Worm (Caenorhabditis elegans) whole organism, late embryonic: ENCODE results near the gene npr-34.

Experiments
- C08G9.2 ChIP-seq: sonication (generic microtip); optimal IDR thresholded peaks from 2 replicates; lab custom pipeline; 2016; ENCODE audit warnings: mild to moderate bottlenecking, missing genetic modification characterization, moderate library complexity, missing compliant biosample characterization
- C38D4.7 ChIP-seq: fragments of 200-800 bp; sonication (Bioruptor generic); optimal IDR thresholded peaks from 2 replicates; lab custom pipeline; 2018; ENCODE audit warnings: mild to moderate bottlenecking, missing genetic modification characterization, moderate library complexity, missing compliant biosample characterization
- F13H6.1 ChIP-seq: sonication (generic microtip); optimal IDR thresholded peaks from 2 replicates; lab custom pipeline; 2016; ENCODE audit warnings: missing genetic modification characterization, missing compliant biosample characterization
- K02D7.2 ChIP-seq: sonication (generic microtip); optimal IDR thresholded peaks from 2 replicates; lab custom pipeline; 2017; ENCODE audit warnings: mild to moderate bottlenecking, missing genetic modification characterization, missing compliant biosample characterization
- ceh-19 ChIP-seq: fragments of 200-800 bp; sonication (Bioruptor generic); optimal IDR thresholded peaks from 2 replicates; lab custom pipeline; 2018; ENCODE audit warnings: mild to moderate bottlenecking, missing genetic modification characterization, missing compliant biosample characterization
- ceh-22 ChIP-seq: sonication (generic microtip); optimal IDR thresholded peaks from 2 replicates; lab custom pipeline; 2017; ENCODE audit warnings: missing biosample characterization, missing genetic modification characterization
- ceh-31 ChIP-seq: sonication (generic microtip); optimal IDR thresholded peaks from 2 replicates; lab custom pipeline; 2016; ENCODE audit warnings: missing genetic modification characterization, missing compliant biosample characterization
- ceh-48 ChIP-seq: sonication (generic microtip); optimal IDR thresholded peaks from 2 replicates; lab custom pipeline; 2016; ENCODE audit warnings: missing genetic modification characterization, inconsistent platforms, missing compliant biosample characterization
- dve-1 ChIP-seq: sonication (generic microtip); optimal IDR thresholded peaks from 2 replicates; lab custom pipeline; 2017; ENCODE audit warnings: antibody characterized with exemption, mild to moderate bottlenecking, missing genetic modification characterization, missing compliant biosample characterization
- elt-4 ChIP-seq: sonication (generic microtip); optimal IDR thresholded peaks from 2 replicates; lab custom pipeline; 2016; ENCODE audit warnings: missing genetic modification characterization, missing compliant biosample characterization
- ets-4 ChIP-seq: sonication (generic microtip); optimal IDR thresholded peaks from 2 replicates; lab custom pipeline; 2016; ENCODE audit warnings: missing genetic modification characterization, missing compliant biosample characterization
- fax-1 ChIP-seq: sonication (generic microtip); optimal IDR thresholded peaks from 2 replicates; lab custom pipeline; 2016; ENCODE audit warnings: missing genotype, missing genetic modification characterization, missing compliant biosample characterization
- fkh-10 ChIP-seq: fragments of 150-350 bp; optimal IDR thresholded peaks from 2 replicates; lab custom pipeline; 2014; ENCODE audit warnings: missing biosample characterization, missing genetic modification reagents, missing genetic modification characterization
- fkh-6 ChIP-seq: sonication (generic microtip); optimal IDR thresholded peaks from 2 replicates; lab custom pipeline; 2016; ENCODE audit warnings: missing genetic modification characterization, missing compliant biosample characterization
- gmeb-2 ChIP-seq: sonication (generic microtip); optimal IDR thresholded peaks from 2 replicates; lab custom pipeline; 2016; ENCODE audit warnings: missing genetic modification characterization, inconsistent platforms, missing compliant biosample characterization
- hlh-13 ChIP-seq: fragments of 200-800 bp; sonication (Bioruptor generic); optimal IDR thresholded peaks from 2 replicates; lab custom pipeline; 2018; ENCODE audit warnings: mild to moderate bottlenecking, missing genetic modification characterization, missing compliant biosample characterization
- hlh-15 ChIP-seq: sonication (generic microtip); optimal IDR thresholded peaks from 2 replicates; lab custom pipeline; 2016; ENCODE audit warnings: missing genetic modification characterization, missing compliant biosample characterization
- hlh-30 ChIP-seq: sonication (generic microtip); optimal IDR thresholded peaks from 2 replicates; lab custom pipeline; 2017; ENCODE audit warnings: antibody characterized with exemption, missing genetic modification characterization, missing compliant biosample characterization; ENCODE audit not compliant: insufficient read depth
- hlh-8 ChIP-seq: sonication (generic microtip); optimal IDR thresholded peaks from 2 replicates; lab custom pipeline; 2016; ENCODE audit warnings: missing genotype, missing genetic modification characterization, missing compliant biosample characterization
- lim-6 ChIP-seq: sonication (generic microtip); optimal IDR thresholded peaks from 2 replicates; lab custom pipeline; 2016; ENCODE audit warnings: missing genetic modification characterization, missing compliant biosample characterization
- madf-2 ChIP-seq: sonication (generic microtip); optimal IDR thresholded peaks from 2 replicates; lab custom pipeline; 2017; ENCODE audit warnings: missing genetic modification characterization, missing compliant biosample characterization
- mec-3 ChIP-seq: sonication (generic microtip); optimal IDR thresholded peaks from 2 replicates; lab custom pipeline; 2016; ENCODE audit warnings: borderline replicate concordance, missing genetic modification characterization, missing compliant biosample characterization
- nfya-1 ChIP-seq: sonication (generic microtip); optimal IDR thresholded peaks from 2 replicates; lab custom pipeline; 2017; ENCODE audit warnings: missing genetic modification characterization, mild to moderate bottlenecking, missing compliant biosample characterization, antibody characterized with exemption, moderate library complexity
- nhr-11 ChIP-seq: fragments of 150-350 bp; optimal IDR thresholded peaks from 2 replicates; lab custom pipeline; 2014; ENCODE audit warnings: missing biosample characterization, missing genetic modification characterization
- nhr-232 ChIP-seq: sonication (generic microtip); optimal IDR thresholded peaks from 2 replicates; lab custom pipeline; 2016; ENCODE audit warnings: missing genetic modification characterization, missing compliant biosample characterization
- odd-2 ChIP-seq: sonication (generic microtip); optimal IDR thresholded peaks from 2 replicates; lab custom pipeline; 2017; ENCODE audit warnings: antibody characterized with exemption, mild to moderate bottlenecking, missing genetic modification characterization, missing compliant biosample characterization
- pag-3 ChIP-seq: sonication (generic microtip); optimal IDR thresholded peaks from 2 replicates; lab custom pipeline; 2016; ENCODE audit warnings: missing compliant biosample characterization, missing genetic modification characterization, borderline replicate concordance
- pat-9 ChIP-seq: fragments of 200-800 bp; sonication (Bioruptor generic); optimal IDR thresholded peaks from 2 replicates; lab custom pipeline; 2018; ENCODE audit warnings: mild to moderate bottlenecking, missing genetic modification characterization, moderate library complexity, missing compliant biosample characterization
- pax-1 ChIP-seq: fragments of 150-350 bp; optimal IDR thresholded peaks from 2 replicates; lab custom pipeline; 2014; ENCODE audit warnings: missing biosample characterization, missing genetic modification characterization
- pha-4 ChIP-seq: fragments of 150-350 bp; optimal IDR thresholded peaks from 2 replicates; lab custom pipeline; 2018; ENCODE audit warnings: missing biosample characterization, missing genetic modification reagents, missing genetic modification characterization
- pros-1 ChIP-seq: fragments of 150-350 bp; optimal IDR thresholded peaks from 2 replicates; lab custom pipeline; 2014; ENCODE audit warnings: missing biosample characterization, missing genetic modification reagents, missing genetic modification characterization
- ref-2 ChIP-seq: sonication (generic microtip); optimal IDR thresholded peaks from 2 replicates; lab custom pipeline; 2016; ENCODE audit warnings: missing genetic modification characterization, missing compliant biosample characterization
- rnt-1 ChIP-seq: sonication (generic microtip); optimal IDR thresholded peaks from 2 replicates; lab custom pipeline; 2016; ENCODE audit warnings: missing genetic modification characterization, missing compliant biosample characterization
- sdc-2 ChIP-seq: sonication (generic microtip); optimal IDR thresholded peaks from 2 replicates; lab custom pipeline; 2016; ENCODE audit warnings: missing genotype, missing genetic modification characterization, missing compliant biosample characterization
- sox-2 ChIP-seq: fragments of 200-800 bp; sonication (Bioruptor generic); IDR thresholded peaks from 2 replicates; pipeline ENCODE4 v1.3.6; 2022; ENCODE audit warnings: missing genetic modification reagents, missing genetic modification characterization, missing compliant biosample characterization
- syd-9 ChIP-seq: sonication (generic microtip); optimal IDR thresholded peaks from 2 replicates; lab custom pipeline; 2016; ENCODE audit warnings: mild to moderate bottlenecking, missing genetic modification characterization, moderate library complexity, missing compliant biosample characterization
- unc-55 ChIP-seq: sonication (generic microtip); optimal IDR thresholded peaks from 2 replicates; lab custom pipeline; 2017; ENCODE audit warnings: missing biosample characterization, missing genetic modification reagents, missing genetic modification characterization
- unc-86 ChIP-seq: sonication (generic microtip); optimal IDR thresholded peaks from 2 replicates; lab custom pipeline; 2016; ENCODE audit warnings: missing genetic modification characterization, missing compliant biosample characterization
- zip-5 ChIP-seq: sonication (generic microtip); optimal IDR thresholded peaks from 2 replicates; lab custom pipeline; 2016; ENCODE audit warnings: missing genetic modification characterization, missing compliant biosample characterization

npr-34 gene

DNA sequence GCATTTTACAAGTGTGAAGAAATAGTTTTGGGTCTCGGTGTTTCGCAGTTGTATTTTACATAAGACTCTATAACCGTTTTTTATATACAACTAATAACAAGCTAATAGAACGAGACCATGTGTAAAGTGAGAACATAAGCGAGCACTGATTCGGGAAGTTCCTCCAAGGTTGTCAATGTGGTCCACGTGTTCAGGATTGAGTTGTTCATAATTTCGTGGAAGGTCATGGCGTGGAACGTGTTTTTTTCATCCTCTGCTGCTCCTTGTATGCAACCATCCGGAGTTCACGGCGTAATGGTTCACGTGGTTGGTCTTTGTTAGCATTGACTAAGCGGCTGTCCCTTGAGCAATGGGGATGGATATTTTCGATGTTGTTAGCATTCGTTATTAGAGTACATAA is 10.9 kb downstream of the npr-34 start:
- TF ChIP-seq nfya-1 (no peak), F13H6.1 (tag; lab: Kevin White, UChicago) (no peak), unc-86 (tag; lab: Kevin White, UChicago) (no peak), pat-9 (tag; lab: Kevin White, UChicago) (no peak), syd-9 (tag; lab: Kevin White, UChicago) (no peak), hlh-15 (tag; lab: Kevin White, UChicago) (no peak), K02D7.2 (tag; lab: Kevin White, UChicago) (no peak), ref-2 (tag; lab: Kevin White, UChicago) (no peak), hlh-8 (no peak), pros-1 (tag; lab: Kevin White, UChicago) (no peak), ceh-19 (GFP tag; lab: Kevin White, UChicago) (no peak)

DNA sequence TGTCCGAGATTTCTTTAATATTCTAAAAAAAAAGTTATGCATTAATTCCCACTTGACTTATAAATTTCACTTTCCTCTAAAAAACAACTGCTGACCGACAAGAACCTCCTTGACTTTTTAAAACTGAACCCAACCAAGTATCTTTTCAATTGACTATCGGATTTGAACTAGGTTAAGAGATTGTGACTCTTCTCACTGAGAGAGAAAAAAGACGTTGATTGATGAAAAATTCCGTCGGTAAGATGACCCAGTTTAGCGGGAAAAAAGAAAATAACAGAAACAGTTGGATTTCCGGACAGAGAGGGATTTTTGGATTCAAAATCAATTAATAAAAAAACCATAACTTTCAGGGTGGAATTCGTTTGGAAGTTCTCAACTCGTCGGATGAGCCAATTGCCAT is 32.6 kb downstream of the npr-34 start:
- TF ChIP-seq nhr-232 (tag; lab: Kevin White, UChicago), result no peak

DNA sequence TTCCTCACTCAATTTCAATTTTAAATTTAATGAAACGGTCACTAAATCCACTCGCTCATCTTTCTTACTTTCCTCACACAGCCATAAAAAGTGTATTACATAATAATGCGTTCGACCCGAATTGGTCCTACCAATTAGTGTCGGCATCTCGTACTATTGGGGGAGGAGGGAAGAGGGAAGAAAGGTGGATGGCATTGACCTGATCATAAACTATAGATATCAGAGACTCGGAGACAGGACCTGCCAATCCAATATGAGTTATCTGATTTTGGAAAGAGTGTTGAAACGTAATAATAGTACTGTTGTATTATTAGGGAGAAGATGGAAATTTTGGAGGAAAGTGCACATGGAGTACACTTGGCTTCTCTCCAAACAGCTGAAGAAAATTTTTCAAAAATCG is 33.1 kb downstream of the npr-34 start:
- TF ChIP-seq ets-4 (no peak), unc-55 (GFP tag; lab: Kevin White, UChicago) (peak; percentile 5)

DNA sequence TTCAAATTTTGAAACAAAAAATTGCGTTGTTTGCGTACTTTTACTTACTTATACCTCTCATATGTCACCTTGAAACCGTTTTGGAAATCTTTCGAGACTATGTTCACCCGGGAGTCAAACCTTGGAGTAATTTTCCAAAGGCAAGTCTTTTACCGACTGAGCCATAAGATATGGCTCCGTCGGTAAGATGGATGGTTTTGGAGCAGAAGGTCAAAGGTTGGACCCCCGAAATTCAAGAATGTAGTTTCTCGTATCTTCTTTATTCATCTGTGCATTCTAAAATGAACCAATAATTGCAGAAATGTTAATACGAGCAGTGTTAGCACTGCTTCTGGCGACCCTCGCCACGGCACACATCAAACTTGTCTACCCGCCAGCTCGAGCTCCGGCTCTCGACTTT is 33.8 kb downstream of the npr-34 start, which contains the start of gene C09F9.2:
TSS of gene C09F9.2 (plus strand) at position 301 of the 400 bp plus-strand sequence.
- TF ChIP-seq pag-3 (tag; lab: Kevin White, UChicago), result no peak
- no peak for TF ChIP-seq fkh-10
- no peak for TF ChIP-seq odd-2 (tag; lab: Kevin White, UChicago)
- TF ChIP-seq nhr-232 (tag; lab: Kevin White, UChicago), result no peak
- TF ChIP-seq sdc-2 (tag; lab: Kevin White, UChicago), result no peak
- no peak for TF ChIP-seq fax-1
- no peak for TF ChIP-seq fkh-6 (tag; lab: Kevin White, UChicago)
- no peak for TF ChIP-seq ceh-48 (tag; lab: Kevin White, UChicago)
- no peak for TF ChIP-seq ceh-31 (tag; lab: Kevin White, UChicago)
- no peak for TF ChIP-seq C08G9.2 (tag; lab: Kevin White, UChicago)
- TF ChIP-seq C38D4.7 (GFP tag; lab: Kevin White, UChicago), result no peak
- no peak for TF ChIP-seq ceh-22
- TF ChIP-seq sox-2 (GFP tag; lab: Robert Waterston, UW), result no peak
- no peak for TF ChIP-seq elt-4
- no peak for TF ChIP-seq dve-1 (tag; lab: Kevin White, UChicago)

DNA sequence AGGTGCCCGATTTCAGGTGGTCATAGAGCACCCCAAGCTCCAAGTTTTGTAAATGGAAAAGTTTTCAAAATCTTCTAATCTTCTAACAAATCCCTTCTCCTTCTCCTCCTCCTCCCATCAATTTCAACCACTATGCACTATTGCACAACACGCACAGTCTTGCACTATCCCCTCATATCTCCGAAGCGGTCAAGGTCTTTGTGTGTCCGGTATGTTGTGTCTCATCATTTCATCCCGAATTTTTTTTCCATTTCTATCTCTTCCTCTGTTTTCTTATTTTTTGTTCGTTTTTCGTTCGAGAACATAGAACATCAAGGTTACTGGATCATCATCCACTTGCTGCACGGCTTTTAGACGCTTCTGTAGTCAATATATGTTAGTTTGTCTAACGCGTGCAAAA is 34.8 kb downstream of the npr-34 start:
- TF ChIP-seq mec-3 (tag; lab: Kevin White, UChicago) (no peak), ref-2 (tag; lab: Kevin White, UChicago) (no peak), elt-4 (no peak), hlh-30 (tag; lab: Kevin White, UChicago) (no peak), lim-6 (tag; lab: Kevin White, UChicago) (no peak), pha-4 (tag; lab: Kevin White, UChicago) (no peak), zip-5 (no peak), rnt-1 (tag; lab: Kevin White, UChicago) (no peak), gmeb-2 (tag; lab: Kevin White, UChicago) (no peak), hlh-13 (GFP tag; lab: Kevin White, UChicago) (no peak), fkh-10 (no peak), nhr-11 (tag; lab: Kevin White, UChicago) (no peak), madf-2 (tag; lab: Kevin White, UChicago) (no peak), pax-1 (tag; lab: Kevin White, UChicago) (no peak)
- TF ChIP-seq, all 69 proteins: peak for 0
